Worm (Caenorhabditis elegans): Measurements from ENCODE around the gene col-147.

- TF ChIP-seq flt-1 (GFP tag; IDR thresholded peaks at IDR 0.05): no peak
- TF ChIP-seq cog-1 (tag; optimal IDR thresholded peaks at IDR 0.05): no peak
These were observed 4.0 kb downstream of the col-147 start, which contains the start of gene idpc-3 for ce11 chrV:9629114-9629513.
